Worm (Caenorhabditis elegans) whole organism, late embryonic: ENCODE measurements around the gene srbc-24.

Source experiments
- K02D7.2 ChIP-seq: sonication (generic microtip); optimal IDR thresholded peaks from 2 replicates; lab custom pipeline; 2017; ENCODE audit warnings: mild to moderate bottlenecking, missing genetic modification characterization, missing compliant biosample characterization
- K09A11.1 ChIP-seq: sonication (generic microtip); optimal IDR thresholded peaks from 2 replicates; lab custom pipeline; 2017; ENCODE audit warnings: antibody characterized with exemption, mild to moderate bottlenecking, missing genetic modification characterization, missing compliant biosample characterization; ENCODE audit not compliant: insufficient read depth
- T23F11.4 ChIP-seq: fragments of 200-800 bp; sonication (Bioruptor generic); optimal IDR thresholded peaks from 2 replicates; lab custom pipeline; 2018; ENCODE audit warnings: mild to moderate bottlenecking, missing genetic modification characterization, missing compliant biosample characterization
- Y22D7AL.16 ChIP-seq: sonication (generic microtip); optimal IDR thresholded peaks from 2 replicates; lab custom pipeline; 2016; ENCODE audit warnings: missing genetic modification characterization, missing compliant biosample characterization
- ama-1 ChIP-seq: fragments of 150-350 bp; optimal IDR thresholded peaks from 2 replicates; lab custom pipeline; 2014
- ceh-18 ChIP-seq: sonication (generic microtip); optimal IDR thresholded peaks from 2 replicates; lab custom pipeline; 2016; ENCODE audit warnings: missing genetic modification characterization, missing compliant biosample characterization
- ceh-31 ChIP-seq: sonication (generic microtip); optimal IDR thresholded peaks from 2 replicates; lab custom pipeline; 2016; ENCODE audit warnings: missing genetic modification characterization, missing compliant biosample characterization
- ceh-45 ChIP-seq: fragments of 200-800 bp; sonication (Bioruptor generic); IDR thresholded peaks from 2 replicates; pipeline ENCODE4 v1.3.6; 2022; ENCODE audit warnings: missing genetic modification reagents, missing genetic modification characterization, missing compliant biosample characterization
- ceh-6 ChIP-seq: fragments of 200-800 bp; sonication (Bioruptor generic); optimal IDR thresholded peaks from 2 replicates; lab custom pipeline; 2018; ENCODE audit warnings: mild to moderate bottlenecking, missing genetic modification characterization, missing compliant biosample characterization
- ceh-9 ChIP-seq: sonication (generic microtip); optimal IDR thresholded peaks from 2 replicates; lab custom pipeline; 2016; ENCODE audit warnings: mild to moderate bottlenecking, missing genetic modification characterization, inconsistent platforms, missing compliant biosample characterization
- dmd-4 ChIP-seq: sonication (generic microtip); optimal IDR thresholded peaks from 2 replicates; lab custom pipeline; 2016; ENCODE audit warnings: borderline replicate concordance, missing genetic modification characterization, missing compliant biosample characterization
- elt-4 ChIP-seq: sonication (generic microtip); optimal IDR thresholded peaks from 2 replicates; lab custom pipeline; 2016; ENCODE audit warnings: missing genetic modification characterization, missing compliant biosample characterization
- fax-1 ChIP-seq: sonication (generic microtip); optimal IDR thresholded peaks from 2 replicates; lab custom pipeline; 2016; ENCODE audit warnings: missing genotype, missing genetic modification characterization, missing compliant biosample characterization
- fkh-10 ChIP-seq: fragments of 150-350 bp; optimal IDR thresholded peaks from 2 replicates; lab custom pipeline; 2014; ENCODE audit warnings: missing biosample characterization, missing genetic modification reagents, missing genetic modification characterization
- hlh-15 ChIP-seq: sonication (generic microtip); optimal IDR thresholded peaks from 2 replicates; lab custom pipeline; 2016; ENCODE audit warnings: missing genetic modification characterization, missing compliant biosample characterization
- hlh-30 ChIP-seq: sonication (generic microtip); optimal IDR thresholded peaks from 2 replicates; lab custom pipeline; 2017; ENCODE audit warnings: antibody characterized with exemption, missing genetic modification characterization, missing compliant biosample characterization; ENCODE audit not compliant: insufficient read depth
- hlh-6 ChIP-seq: sonication (generic microtip); optimal IDR thresholded peaks from 2 replicates; lab custom pipeline; 2016; ENCODE audit warnings: missing genotype, missing genetic modification characterization, missing compliant biosample characterization
- hlh-8 ChIP-seq: sonication (generic microtip); optimal IDR thresholded peaks from 2 replicates; lab custom pipeline; 2016; ENCODE audit warnings: missing genotype, missing genetic modification characterization, missing compliant biosample characterization
- nfya-1 ChIP-seq: sonication (generic microtip); optimal IDR thresholded peaks from 2 replicates; lab custom pipeline; 2017; ENCODE audit warnings: missing genetic modification characterization, mild to moderate bottlenecking, missing compliant biosample characterization, antibody characterized with exemption, moderate library complexity
- nhr-11 ChIP-seq: fragments of 150-350 bp; optimal IDR thresholded peaks from 2 replicates; lab custom pipeline; 2014; ENCODE audit warnings: missing biosample characterization, missing genetic modification characterization
- odd-2 ChIP-seq: sonication (generic microtip); optimal IDR thresholded peaks from 2 replicates; lab custom pipeline; 2017; ENCODE audit warnings: antibody characterized with exemption, mild to moderate bottlenecking, missing genetic modification characterization, missing compliant biosample characterization
- pag-3 ChIP-seq: sonication (generic microtip); optimal IDR thresholded peaks from 2 replicates; lab custom pipeline; 2016; ENCODE audit warnings: missing compliant biosample characterization, missing genetic modification characterization, borderline replicate concordance
- pat-9 ChIP-seq: fragments of 200-800 bp; sonication (Bioruptor generic); optimal IDR thresholded peaks from 2 replicates; lab custom pipeline; 2018; ENCODE audit warnings: mild to moderate bottlenecking, missing genetic modification characterization, moderate library complexity, missing compliant biosample characterization
- pros-1 ChIP-seq: fragments of 150-350 bp; optimal IDR thresholded peaks from 2 replicates; lab custom pipeline; 2014; ENCODE audit warnings: missing biosample characterization, missing genetic modification reagents, missing genetic modification characterization
- ref-2 ChIP-seq: sonication (generic microtip); optimal IDR thresholded peaks from 2 replicates; lab custom pipeline; 2016; ENCODE audit warnings: missing genetic modification characterization, missing compliant biosample characterization
- sdc-2 ChIP-seq: sonication (generic microtip); optimal IDR thresholded peaks from 2 replicates; lab custom pipeline; 2016; ENCODE audit warnings: missing genotype, missing genetic modification characterization, missing compliant biosample characterization
- sox-4 ChIP-seq: sonication (generic microtip); optimal IDR thresholded peaks from 2 replicates; lab custom pipeline; 2017; ENCODE audit warnings: mild to moderate bottlenecking, missing genetic modification characterization, inconsistent platforms, missing compliant biosample characterization
- tbx-2 ChIP-seq: sonication (generic microtip); optimal IDR thresholded peaks from 2 replicates; lab custom pipeline; 2016; ENCODE audit warnings: missing genetic modification characterization, missing compliant biosample characterization
- tbx-7 ChIP-seq: sonication (generic microtip); optimal IDR thresholded peaks from 2 replicates; lab custom pipeline; 2016; ENCODE audit warnings: missing genotype, missing genetic modification characterization, missing compliant biosample characterization
- ttx-3 ChIP-seq: sonication (generic microtip); optimal IDR thresholded peaks from 2 replicates; lab custom pipeline; 2016; ENCODE audit warnings: missing genetic modification reagents, missing genetic modification characterization, missing compliant biosample characterization
- unc-42 ChIP-seq: sonication (generic microtip); optimal IDR thresholded peaks from 2 replicates; lab custom pipeline; 2016; ENCODE audit warnings: missing genotype, missing genetic modification characterization, missing compliant biosample characterization
- ztf-16 ChIP-seq: sonication (generic microtip); optimal IDR thresholded peaks from 2 replicates; lab custom pipeline; 2017; ENCODE audit warnings: missing genetic modification characterization, missing compliant biosample characterization

The srbc-24 gene

ce11 chrV:2150876-2151275 lies 682 bp upstream of the srbc-24 start, which contains the start of gene C45H4.13:
Gene C45H4.13 (minus strand): TSS chrV:2150976.
- TF ChIP-seq ttx-3 (tag; lab: Kevin White, UChicago) (no peak), ceh-6 (GFP tag; lab: Kevin White, UChicago) (no peak), ama-1 (lab: Kevin White, UChicago) (no peak), K09A11.1 (tag; lab: Kevin White, UChicago) (no peak), T23F11.4 (GFP tag; lab: Kevin White, UChicago) (no peak), sdc-2 (no peak), hlh-15 (tag; lab: Kevin White, UChicago) (no peak), ceh-31 (tag; lab: Kevin White, UChicago) (no peak), pag-3 (tag; lab: Kevin White, UChicago) (no peak), dmd-4 (tag; lab: Kevin White, UChicago) (no peak), tbx-2 (tag; lab: Kevin White, UChicago) (no peak), ceh-18 (tag; lab: Kevin White, UChicago) (no peak), K02D7.2 (tag; lab: Kevin White, UChicago) (no peak), nfya-1 (tag; lab: Kevin White, UChicago) (no peak)

ce11 chrV:2153274-2153673 lies 1.7 kb downstream of the srbc-24 start, which contains the start of gene srbc-23:
Gene srbc-23 (plus strand): TSS chrV:2153574.
- no peak for TF ChIP-seq pros-1
- no peak for TF ChIP-seq ref-2 (tag; lab: Kevin White, UChicago)
- TF ChIP-seq hlh-8 (tag; lab: Kevin White, UChicago): no peak
- TF ChIP-seq nhr-11: no peak
- TF ChIP-seq ceh-9: no peak
- TF ChIP-seq tbx-7: no peak
- no peak for TF ChIP-seq dmd-4 (tag; lab: Kevin White, UChicago)
- TF ChIP-seq ztf-16 (tag; lab: Kevin White, UChicago): no peak
- TF ChIP-seq Y22D7AL.16 (tag; lab: Kevin White, UChicago): no peak
- no peak for TF ChIP-seq fkh-10
- TF ChIP-seq hlh-30: no peak
- TF ChIP-seq sox-4: no peak
- TF ChIP-seq fax-1 (tag; lab: Kevin White, UChicago): no peak
- TF ChIP-seq K02D7.2 (tag; lab: Kevin White, UChicago): no peak
- TF ChIP-seq ama-1 (lab: Kevin White, UChicago): no peak
- TF ChIP-seq elt-4 (tag; lab: Kevin White, UChicago): no peak
- no peak for TF ChIP-seq unc-42 (tag; lab: Kevin White, UChicago)
- TF ChIP-seq hlh-6: no peak

ce11 chrV:2155232-2155631 lies 3.7 kb downstream of the srbc-24 start, which contains the start of gene srbc-21:
Gene srbc-21 (plus strand): TSS chrV:2155532.
- TF ChIP-seq hlh-15 (tag; lab: Kevin White, UChicago): no peak
- TF ChIP-seq odd-2 (tag; lab: Kevin White, UChicago): no peak
- no peak for TF ChIP-seq hlh-30
- TF ChIP-seq ceh-45 (GFP tag; lab: Robert Waterston, UW): no peak

ce11 chrV:2156830-2157229 lies 5.3 kb downstream of the srbc-24 start, which contains the start of gene srbc-22:
Gene srbc-22 (plus strand): TSS chrV:2157130.
- TF ChIP-seq pros-1: no peak
- TF ChIP-seq pat-9 (tag; lab: Kevin White, UChicago): no peak
- TF ChIP-seq K09A11.1 (tag; lab: Kevin White, UChicago): no peak

- no peak for TF ChIP-seq sox-4
- TF ChIP-seq K09A11.1 (tag; lab: Kevin White, UChicago): no peak
- TF ChIP-seq, all 69 proteins: peak for 0
Observed at ce11 chrV:2159331-2159730, 7.8 kb downstream of the srbc-24 start, which contains the start of gene C45H4.14. Gene C45H4.14 (minus strand): TSS chrV:2159431.
